Fruit fly (Drosophila melanogaster): ENCODE measurements around the gene CG43059.
A peak's percentile ranks its signal among the peaks of the same experiment; 100 is the strongest.

CG43059 gene

dm6 chr3L:8320105-8320813, 1.5 kb upstream of the CG43059 start, which contains the start of gene CG13670 (continued):
- TF ChIP-seq CG4318 (GFP tag; optimal IDR thresholded peaks at IDR 0.05), result no peak
- TF ChIP-seq CG9139 (GFP tag; optimal IDR thresholded peaks at IDR 0.05), result no peak
- no peak for TF ChIP-seq Met (GFP tag; optimal IDR thresholded peaks at IDR 0.05)
- TF ChIP-seq CG7368 (GFP tag; optimal IDR thresholded peaks at IDR 0.05), result peak; percentile 34
- peak; percentile 38 for TF ChIP-seq CG11902 (GFP tag; optimal IDR thresholded peaks at IDR 0.05)
- TF ChIP-seq Hr38 (GFP tag; optimal IDR thresholded peaks at IDR 0.05), result no peak
- peak; percentile 46 for TF ChIP-seq CG6276 (GFP tag; optimal IDR thresholded peaks at IDR 0.05)
- TF ChIP-seq spab (GFP tag; optimal IDR thresholded peaks at IDR 0.05), result no peak
- TF ChIP-seq Lpt (GFP tag; optimal IDR thresholded peaks at IDR 0.05), result no peak
- TF ChIP-seq salr (GFP tag; optimal IDR thresholded peaks at IDR 0.05), result no peak
- TF ChIP-seq CG3919 (GFP tag; optimal IDR thresholded peaks at IDR 0.05), result peak; percentile 40
- TF ChIP-seq acj6 (GFP tag; optimal IDR thresholded peaks at IDR 0.05), result no peak
- TF ChIP-seq Sox14 (GFP tag; optimal IDR thresholded peaks at IDR 0.05), result no peak
- no peak for TF ChIP-seq CG6808 (GFP tag; optimal IDR thresholded peaks at IDR 0.05)
- TF ChIP-seq CG31627 (GFP tag; optimal IDR thresholded peaks at IDR 0.05), result no peak
- TF ChIP-seq Hr39 (GFP tag; optimal IDR thresholded peaks at IDR 0.05), result peak; percentile 13
- peak; percentile 64 for TF ChIP-seq svp (GFP tag)
- peak; percentile 64 for TF ChIP-seq eg (GFP tag; IDR thresholded peaks at IDR 0.05)
- no peak for TF ChIP-seq fkh (GFP tag; optimal IDR thresholded peaks at IDR 0.05)
- TF ChIP-seq Sox15 (GFP tag; optimal IDR thresholded peaks at IDR 0.05), result no peak
- no peak for TF ChIP-seq Eip93F (GFP tag; optimal IDR thresholded peaks at IDR 0.05)
- TF ChIP-seq pdm3 (GFP tag; optimal IDR thresholded peaks at IDR 0.05), result peak; percentile 18
- TF ChIP-seq vri (GFP tag; optimal IDR thresholded peaks at IDR 0.05), result no peak
- TF ChIP-seq OdsH (GFP tag; optimal IDR thresholded peaks at IDR 0.05), result peak; percentile 32
- TF ChIP-seq CG8319 (GFP tag; optimal IDR thresholded peaks at IDR 0.05), result no peak
- no peak for TF ChIP-seq dsx (GFP tag; optimal IDR thresholded peaks at IDR 0.05; ENCODE audit: poor library complexity, severe bottlenecking)
- peak; percentile 36 for TF ChIP-seq CG32006 (GFP tag; optimal IDR thresholded peaks at IDR 0.05)
- peak; percentile 62; the same call in 2 of the 3 replicates for TF ChIP-seq CG6163 (GFP tag; IDR thresholded peaks at IDR 0.05)
- TF ChIP-seq CG3032 (tag; optimal IDR thresholded peaks at IDR 0.05), result no peak
- TF ChIP-seq topi (GFP tag; optimal IDR thresholded peaks at IDR 0.05), result no peak
- peak; percentile 40 for TF ChIP-seq CG11762 (GFP tag; optimal IDR thresholded peaks at IDR 0.05; ENCODE audit: insufficient read depth)
- TF ChIP-seq CG6792 (GFP tag; optimal IDR thresholded peaks at IDR 0.05), result peak; percentile 14

DNA sequence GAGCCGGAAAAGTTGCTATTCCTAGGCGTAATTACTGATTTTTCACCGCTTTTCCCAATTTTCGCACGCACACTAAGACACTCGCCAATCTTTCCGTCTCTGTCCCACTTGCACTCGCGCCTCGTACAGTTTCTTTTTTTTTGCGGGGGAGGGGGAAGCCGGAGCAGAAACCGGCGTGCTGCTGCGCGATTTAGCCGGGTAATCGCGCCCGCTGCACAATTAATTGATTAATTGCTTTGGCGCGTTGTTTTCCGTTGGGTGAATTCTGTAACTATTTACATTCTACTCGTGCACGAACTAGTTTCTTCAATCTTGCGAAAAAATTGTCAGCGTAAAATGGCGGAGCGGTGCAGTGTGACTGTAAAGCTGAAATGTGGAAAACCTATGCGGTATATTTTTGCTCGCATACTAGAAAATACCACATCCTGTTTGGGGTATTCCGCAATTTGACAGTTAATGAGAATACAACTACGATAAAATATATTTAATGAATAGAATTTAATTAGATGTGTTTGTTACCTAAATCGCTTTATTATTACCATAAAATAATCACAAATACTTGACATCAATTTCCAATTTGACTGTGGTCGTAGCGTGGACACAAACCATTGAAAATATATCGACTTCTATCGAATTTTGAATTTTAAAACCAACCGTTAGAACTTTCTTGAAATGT, 3.5 kb downstream of the CG43059 start, which contains the start of gene Cpsf6:
Gene Cpsf6, minus strand, starts transcription at position 362 of the 676 bp plus-strand sequence.
- TF ChIP-seq Gug (GFP tag; IDR thresholded peaks at IDR 0.05), result peak; percentile 49; the same call in 1 of the 2 replicates
- TF ChIP-seq CG8119 (GFP tag; IDR thresholded peaks at IDR 0.05), result 0 out of 3 replicates have a peak, but pooled peaks have one; percentile 27
- TF ChIP-seq CG4318 (GFP tag; optimal IDR thresholded peaks at IDR 0.05), result no peak
- TF ChIP-seq Hr39 (GFP tag; optimal IDR thresholded peaks at IDR 0.05), result peak; percentile 48
- peak; percentile 40 for TF ChIP-seq CG3919 (GFP tag; optimal IDR thresholded peaks at IDR 0.05)
- no peak for TF ChIP-seq Blimp-1 (GFP tag; optimal IDR thresholded peaks at IDR 0.05)
- TF ChIP-seq cyc (GFP tag; optimal IDR thresholded peaks at IDR 0.05), result peak; percentile 14
- TF ChIP-seq acj6 (GFP tag; optimal IDR thresholded peaks at IDR 0.05), result peak; percentile 44
- peak; percentile 42 for TF ChIP-seq CG31627 (GFP tag; optimal IDR thresholded peaks at IDR 0.05)
- TF ChIP-seq Met (GFP tag; optimal IDR thresholded peaks at IDR 0.05), result peak; percentile 62
- TF ChIP-seq Eip93F (GFP tag; optimal IDR thresholded peaks at IDR 0.05), result peak; percentile 14
- TF ChIP-seq fkh (GFP tag; optimal IDR thresholded peaks at IDR 0.05), result no peak
- peak; percentile 74 for TF ChIP-seq Eip78C (GFP tag)
- TF ChIP-seq fd59A (GFP tag; optimal IDR thresholded peaks at IDR 0.05), result no peak
- peak; percentile 21; the same call in 1 of the 3 replicates for TF ChIP-seq eg (GFP tag; IDR thresholded peaks at IDR 0.05)
- TF ChIP-seq Eip75B (GFP tag; optimal IDR thresholded peaks at IDR 0.05), result peak; percentile 34
- TF ChIP-seq CG32006 (GFP tag; optimal IDR thresholded peaks at IDR 0.05), result peak; percentile 16
- TF ChIP-seq CG9139 (GFP tag; optimal IDR thresholded peaks at IDR 0.05), result peak; percentile 16
- peak; percentile 61 for TF ChIP-seq svp (GFP tag)
- peak; percentile 66 for TF ChIP-seq CG6854 (GFP tag; optimal IDR thresholded peaks at IDR 0.05)
- TF ChIP-seq Smox (GFP tag; optimal IDR thresholded peaks at IDR 0.05), result peak; percentile 45
- no peak for TF ChIP-seq CG6276 (GFP tag; optimal IDR thresholded peaks at IDR 0.05)
- TF ChIP-seq Sox102F (GFP tag; optimal IDR thresholded peaks at IDR 0.05), result peak; percentile 36
- no peak for TF ChIP-seq vri (GFP tag; optimal IDR thresholded peaks at IDR 0.05)
- peak; percentile 55 for TF ChIP-seq pdm3 (GFP tag; optimal IDR thresholded peaks at IDR 0.05)
- TF ChIP-seq achi (GFP tag; optimal IDR thresholded peaks at IDR 0.05), result peak; percentile 10
- peak; percentile 5 for TF ChIP-seq topi (GFP tag; optimal IDR thresholded peaks at IDR 0.05)
- TF ChIP-seq CG16779 (tag; optimal IDR thresholded peaks at IDR 0.05), result no peak
- peak; percentile 47 for TF ChIP-seq CG10631 (GFP tag; optimal IDR thresholded peaks at IDR 0.05)
- TF ChIP-seq net (GFP tag; optimal IDR thresholded peaks at IDR 0.05), result no peak
- TF ChIP-seq CG11902 (GFP tag; optimal IDR thresholded peaks at IDR 0.05), result peak; percentile 7

All from whole organism, prepupa.